Worm (Caenorhabditis elegans): Measurements from ENCODE around the gene srv-10.
"Not testable (repeated sequence)": the region's sequence is repeated elsewhere in the genome, so short reads cannot be mapped to it uniquely, and the experiment has no call there.

Gene srv-10

DNA sequence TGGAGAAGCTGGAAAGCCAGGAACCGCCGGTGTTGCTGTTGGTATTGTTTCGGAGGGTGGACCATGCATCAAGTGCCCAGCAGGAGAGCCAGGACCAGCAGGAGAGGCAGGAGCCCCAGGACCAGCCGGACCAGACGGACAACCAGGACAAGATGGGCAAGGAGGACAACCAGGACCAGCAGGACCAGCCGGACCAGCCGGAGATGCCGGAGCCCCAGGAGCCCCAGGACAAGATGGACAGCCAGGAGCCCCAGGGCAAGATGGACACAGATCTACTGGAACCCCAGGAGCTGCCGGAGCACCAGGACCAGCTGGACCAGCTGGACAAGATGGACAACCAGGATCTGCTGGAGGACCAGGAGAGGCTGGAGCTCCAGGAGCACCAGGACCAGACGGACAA, 19.1 kb downstream of the srv-10 start:
- no peak for TF ChIP-seq fos-1 (tag; optimal IDR thresholded peaks at IDR 0.05)
- TF ChIP-seq zag-1 (tag; optimal IDR thresholded peaks at IDR 0.05), result no peak
- TF ChIP-seq blmp-1 (tag; optimal IDR thresholded peaks at IDR 0.05; ENCODE audit: insufficient read depth), result no peak
- TF ChIP-seq ZK546.5 (tag; optimal IDR thresholded peaks at IDR 0.05), result no peak
- TF ChIP-seq egl-27 (tag; optimal IDR thresholded peaks at IDR 0.05), result no peak
- TF ChIP-seq elt-1 (tag; optimal IDR thresholded peaks at IDR 0.05), result no peak
- no peak for TF ChIP-seq ztf-11 (tag; optimal IDR thresholded peaks at IDR 0.05)
- no peak for TF ChIP-seq aly-2 (tag; optimal IDR thresholded peaks at IDR 0.05)
- TF ChIP-seq R02D3.7 (tag; optimal IDR thresholded peaks at IDR 0.05), result no peak
- no peak for TF ChIP-seq sma-9 (GFP tag; optimal IDR thresholded peaks at IDR 0.05)
- TF ChIP-seq sma-9 (tag; optimal IDR thresholded peaks at IDR 0.05), result no peak
- TF ChIP-seq dmd-4 (tag; optimal IDR thresholded peaks at IDR 0.05), result no peak
- no peak for TF ChIP-seq lin-13 (GFP tag; optimal IDR thresholded peaks at IDR 0.05)
- TF ChIP-seq unc-55 (GFP tag; optimal IDR thresholded peaks at IDR 0.05), result no peak
- TF ChIP-seq nhr-10 (tag; optimal IDR thresholded peaks at IDR 0.05), result no peak
- no peak for TF ChIP-seq lsy-2 (tag; optimal IDR thresholded peaks at IDR 0.05)
- TF ChIP-seq sma-3 (GFP tag; optimal IDR thresholded peaks at IDR 0.05), result no peak
- TF ChIP-seq nhr-237 (tag; optimal IDR thresholded peaks at IDR 0.05), result no peak
- TF ChIP-seq alr-1 (tag; optimal IDR thresholded peaks at IDR 0.05), result no peak
- TF ChIP-seq gmeb-1 (tag; optimal IDR thresholded peaks at IDR 0.05), result no peak

DNA sequence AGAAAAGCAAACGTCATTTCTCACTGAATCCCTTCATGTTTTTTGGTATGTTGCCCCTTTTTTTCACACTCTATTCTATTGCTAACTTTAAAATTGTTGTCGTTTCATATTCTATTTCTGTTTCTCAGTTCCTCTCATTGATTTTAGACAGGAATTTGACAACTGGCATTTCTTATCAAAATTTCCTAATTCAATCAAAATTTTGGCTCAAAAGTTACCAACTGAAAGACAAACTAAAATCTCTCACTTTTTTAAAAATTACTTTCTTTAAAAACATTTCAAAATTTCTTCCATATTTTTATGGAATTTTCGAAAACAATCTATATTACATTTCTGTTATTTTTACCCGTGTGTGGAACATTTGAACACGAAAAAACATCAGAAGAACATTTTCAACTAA, 19.8 kb downstream of the srv-10 start, which contains the start of gene Y2H9A.6:
Gene Y2H9A.6, plus strand, starts transcription at position 301 of the 400 bp plus-strand sequence.
- not testable (repeated sequence) for TF ChIP-seq nhr-6, nhr-12, nhr-21 (tag; optimal IDR thresholded peaks at IDR 0.05)

DNA sequence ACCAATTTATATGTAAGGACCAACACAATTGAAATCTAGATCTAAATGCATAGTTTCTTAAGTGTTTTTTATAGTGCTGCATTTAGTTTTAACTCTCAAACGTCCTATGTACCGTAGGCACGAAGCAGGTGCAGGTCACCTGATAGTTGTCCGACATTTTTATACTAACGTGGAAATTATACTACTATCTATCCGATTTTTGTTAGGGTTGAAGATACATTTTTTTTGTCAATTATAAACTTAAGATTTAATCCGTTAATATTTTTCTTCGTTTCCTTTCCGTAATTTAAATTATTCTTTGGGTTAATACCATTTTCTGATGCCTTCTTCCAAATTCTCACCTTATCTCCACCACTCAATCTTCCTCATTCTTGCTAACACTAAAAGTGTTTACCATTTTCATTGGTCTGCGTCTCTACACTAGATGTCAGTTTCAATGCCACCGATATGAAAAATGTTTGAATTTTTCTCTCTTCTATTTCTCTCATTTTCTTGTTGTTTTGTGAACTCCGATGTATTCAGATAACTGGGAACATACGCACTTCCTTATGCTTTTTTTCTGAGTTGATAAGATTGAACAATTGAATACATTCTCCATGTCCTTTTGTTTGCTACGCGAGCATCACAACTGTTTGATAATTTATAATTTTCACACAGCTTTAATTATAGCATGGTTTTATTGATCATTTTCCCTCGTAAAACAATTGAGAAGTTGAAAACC, 21.7 kb downstream of the srv-10 start, which contains the start of gene Y2H9A.4:
Gene Y2H9A.4, plus strand, starts transcription at position 671 of the 721 bp plus-strand sequence.
- TF ChIP-seq crh-2 (tag; optimal IDR thresholded peaks at IDR 0.05), result peak; percentile 56
- TF ChIP-seq mab-5 (tag; optimal IDR thresholded peaks at IDR 0.05), result peak; percentile 28
- peak; percentile 53 for TF ChIP-seq fos-1 (tag; optimal IDR thresholded peaks at IDR 0.05)
- no peak for TF ChIP-seq nhr-11 (tag; optimal IDR thresholded peaks at IDR 0.05)
- peak; percentile 23 for TF ChIP-seq C34F6.9 (tag; optimal IDR thresholded peaks at IDR 0.05)
- peak; percentile 31 for TF ChIP-seq nhr-25 (tag; optimal IDR thresholded peaks at IDR 0.05)

ce11 chrV:13453334-13453733, 29.6 kb downstream of the srv-10 start, which contains the start of gene lurp-2:
Gene lurp-2 (plus strand): TSS chrV:13453634.
- no peak for TF ChIP-seq nhr-6 (tag; optimal IDR thresholded peaks at IDR 0.05)
- TF ChIP-seq F13H6.1 (tag; optimal IDR thresholded peaks at IDR 0.05), result no peak
- TF ChIP-seq nhr-25 (tag; optimal IDR thresholded peaks at IDR 0.05), result no peak
- TF ChIP-seq egl-27 (tag; optimal IDR thresholded peaks at IDR 0.05), result no peak
- TF ChIP-seq nhr-237 (tag; optimal IDR thresholded peaks at IDR 0.05), result no peak
- no peak for TF ChIP-seq ceh-82 (tag; optimal IDR thresholded peaks at IDR 0.05)
- TF ChIP-seq mdl-1 (tag; optimal IDR thresholded peaks at IDR 0.05), result no peak
- TF ChIP-seq nhr-77 (tag; optimal IDR thresholded peaks at IDR 0.05), result no peak
- no peak for TF ChIP-seq peb-1 (tag; optimal IDR thresholded peaks at IDR 0.05)
- TF ChIP-seq elt-1 (tag; optimal IDR thresholded peaks at IDR 0.05), result no peak
- no peak for TF ChIP-seq lin-11 (tag; optimal IDR thresholded peaks at IDR 0.05)
- TF ChIP-seq elt-3 (tag; optimal IDR thresholded peaks at IDR 0.05), result no peak
- no peak for TF ChIP-seq aly-2 (tag; optimal IDR thresholded peaks at IDR 0.05)
- TF ChIP-seq skn-1 (tag; optimal IDR thresholded peaks at IDR 0.05), result no peak
- TF ChIP-seq C34F6.9 (tag; optimal IDR thresholded peaks at IDR 0.05), result no peak
- no peak for TF ChIP-seq nhr-11 (tag; optimal IDR thresholded peaks at IDR 0.05)

DNA sequence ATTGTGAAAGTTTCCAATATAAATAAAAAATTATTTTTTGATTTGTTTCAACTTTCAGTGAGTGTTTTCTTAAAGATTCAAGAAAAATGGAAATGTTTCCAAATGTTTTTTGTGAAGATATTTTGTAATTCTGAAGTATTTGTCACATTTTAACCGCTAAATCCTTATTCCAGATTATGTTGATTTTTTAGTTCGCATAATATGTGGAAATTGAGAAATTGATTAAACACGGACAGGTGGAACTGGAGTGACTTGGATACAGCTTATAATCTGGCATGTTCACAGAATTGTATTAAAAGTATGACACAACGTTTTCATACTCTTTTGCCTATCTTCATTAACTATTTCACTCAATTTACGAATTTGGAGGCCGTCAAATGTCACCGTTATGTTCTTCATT, 31.7 kb downstream of the srv-10 start, which contains the start of gene lurp-3:
Gene lurp-3, plus strand, starts transcription at position 301 of the 400 bp plus-strand sequence.
- TF ChIP-seq lsy-2 (tag; optimal IDR thresholded peaks at IDR 0.05), result no peak
- TF ChIP-seq nhr-10 (tag; optimal IDR thresholded peaks at IDR 0.05), result no peak
- TF ChIP-seq sma-9 (GFP tag; optimal IDR thresholded peaks at IDR 0.05), result no peak
- no peak for TF ChIP-seq sma-9 (tag; optimal IDR thresholded peaks at IDR 0.05)
- no peak for TF ChIP-seq unc-62 (GFP tag; optimal IDR thresholded peaks at IDR 0.05)
- TF ChIP-seq Y55F3AM.14 (GFP tag; optimal IDR thresholded peaks at IDR 0.05), result no peak
- TF ChIP-seq nhr-11 (tag; optimal IDR thresholded peaks at IDR 0.05), result no peak
- no peak for TF ChIP-seq nhr-21 (tag; optimal IDR thresholded peaks at IDR 0.05)
- no peak for TF ChIP-seq lin-39 (tag; optimal IDR thresholded peaks at IDR 0.05)
- no peak for TF ChIP-seq nhr-129 (tag; optimal IDR thresholded peaks at IDR 0.05)
- no peak for TF ChIP-seq gmeb-1 (tag; optimal IDR thresholded peaks at IDR 0.05)
- TF ChIP-seq aly-2 (tag; optimal IDR thresholded peaks at IDR 0.05), result no peak

All from whole organism, L2 larva.